Worm (Caenorhabditis elegans): ENCODE results near the gene col-2.

- no peak for TF ChIP-seq ztf-11 (tag; optimal IDR thresholded peaks at IDR 0.05)
- TF ChIP-seq sma-3 (GFP tag; optimal IDR thresholded peaks at IDR 0.05) = peak; percentile 69
- no peak for TF ChIP-seq nhr-11 (tag; optimal IDR thresholded peaks at IDR 0.05)
- TF ChIP-seq peb-1 (tag; optimal IDR thresholded peaks at IDR 0.05) = no peak
- no peak for TF ChIP-seq nhr-6 (tag; optimal IDR thresholded peaks at IDR 0.05)
- TF ChIP-seq nhr-77 (tag; optimal IDR thresholded peaks at IDR 0.05) = peak; percentile 5
- peak; percentile 15 for TF ChIP-seq blmp-1 (tag; optimal IDR thresholded peaks at IDR 0.05; ENCODE audit: insufficient read depth)
- no peak for TF ChIP-seq nhr-12 (tag; optimal IDR thresholded peaks at IDR 0.05)
- no peak for TF ChIP-seq zag-1 (tag; optimal IDR thresholded peaks at IDR 0.05)
- no peak for TF ChIP-seq aly-2 (tag; optimal IDR thresholded peaks at IDR 0.05)
- no peak for TF ChIP-seq R02D3.7 (tag; optimal IDR thresholded peaks at IDR 0.05)
- peak; percentile 0 for TF ChIP-seq egl-27 (tag; optimal IDR thresholded peaks at IDR 0.05)
- TF ChIP-seq lin-11 (tag; optimal IDR thresholded peaks at IDR 0.05) = no peak
- TF ChIP-seq unc-62 (GFP tag; optimal IDR thresholded peaks at IDR 0.05) = no peak
These were observed at the start of gene col-2, which contains the start of gene ndc-80 for ce11 chrIV:10085401-10086187.

All from whole organism, L2 larva.